Worm (Caenorhabditis elegans): Measurements from ENCODE around the gene sax-1.

DNA sequence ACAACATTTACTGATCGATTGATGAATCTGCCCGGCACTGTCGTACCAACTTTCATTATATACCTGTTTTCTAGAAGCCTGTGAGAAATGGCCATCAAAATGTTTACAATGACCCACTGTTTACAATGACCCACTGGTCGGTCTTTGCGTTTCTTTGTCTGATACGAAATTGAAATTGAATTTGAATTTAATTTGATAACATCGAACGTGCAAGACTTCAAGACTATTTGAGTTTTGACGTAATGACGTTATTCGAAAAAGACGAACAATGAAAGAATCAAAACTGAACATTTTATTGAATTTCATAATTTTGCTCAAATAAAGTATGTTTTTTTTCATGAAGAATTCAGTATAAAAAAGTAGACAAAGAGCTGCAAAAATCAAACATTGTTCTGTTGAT is 22.0 kb upstream of the sax-1 start, which contains the start of gene C02F12.5:
- TF ChIP-seq him-1 (tag; optimal IDR thresholded peaks at IDR 0.05) (no peak), dao-5 (tag; optimal IDR thresholded peaks at IDR 0.05) (no peak)
